Fruit fly (Drosophila melanogaster) whole organism, embryonic: ENCODE measurements around the gene CG31161.

Experiments
- Aef1 ChIP-seq: fragments of 200-800 bp; sonication (Bioruptor generic); IDR thresholded peaks from 3 replicates; pipeline ENCODE4 v1.3.6; 2022; ENCODE audit warnings: missing biosample characterization, missing genetic modification characterization
- Bteb2 ChIP-seq: fragments of 200-800 bp; sonication (Bioruptor generic); optimal IDR thresholded peaks from 2 replicates; lab custom pipeline; 2016; ENCODE audit warnings: missing biosample characterization, missing genetic modification characterization
- CG10366 ChIP-seq: fragments of 200-800 bp; sonication (Bioruptor generic); IDR thresholded peaks from 2 replicates; pipeline ENCODE4 v1.3.6; 2022; ENCODE audit warnings: missing biosample characterization, missing genetic modification characterization
- CG10431 ChIP-seq: fragments of 200-800 bp; sonication (Bioruptor generic); optimal IDR thresholded peaks from 3 replicates; lab custom pipeline; 2018; ENCODE audit warnings: missing biosample characterization, mild to moderate bottlenecking, missing genetic modification characterization
- CG11723 ChIP-seq: fragments of 200-800 bp; sonication (Bioruptor generic); optimal IDR thresholded peaks from 2 replicates; lab custom pipeline; 2017; ENCODE audit warnings: missing biosample characterization, mild to moderate bottlenecking, missing genetic modification characterization
- CG13624 ChIP-seq: fragments of 200-800 bp; sonication (Bioruptor generic); optimal IDR thresholded peaks from 2 replicates; lab custom pipeline; 2016; ENCODE audit warnings: missing biosample characterization, missing genetic modification characterization
- CG15011 ChIP-seq: fragments of 200-800 bp; sonication (Bioruptor generic); optimal IDR thresholded peaks from 3 replicates; lab custom pipeline; 2018; ENCODE audit warnings: missing biosample characterization, mild to moderate bottlenecking, missing genetic modification characterization
- CG15479 ChIP-seq: fragments of 200-800 bp; sonication (Bioruptor generic); optimal IDR thresholded peaks from 3 replicates; lab custom pipeline; 2019; ENCODE audit warnings: missing biosample characterization, mild to moderate bottlenecking, missing genetic modification characterization, moderate library complexity
- CG16813 ChIP-seq: fragments of 200-800 bp; sonication (Bioruptor generic); IDR thresholded peaks from 3 replicates; pipeline ENCODE4 v1.3.6; 2022; ENCODE audit warnings: missing biosample characterization, missing genetic modification characterization; ENCODE audit not compliant: partially characterized antibody
- CG17912 ChIP-seq: fragments of 200-800 bp; sonication (Bioruptor generic); optimal IDR thresholded peaks from 2 replicates; lab custom pipeline; 2018; ENCODE audit warnings: missing biosample characterization, mild to moderate bottlenecking, missing genetic modification characterization
- CG18262 ChIP-seq: fragments of 200-800 bp; optimal IDR thresholded peaks from 3 replicates; lab custom pipeline; 2019; ENCODE audit warnings: missing biosample characterization, mild to moderate bottlenecking, missing genetic modification characterization, moderate library complexity
- CG1832 ChIP-seq: fragments of 200-800 bp; sonication (Bioruptor generic); optimal IDR thresholded peaks from 2 replicates; lab custom pipeline; 2017; ENCODE audit warnings: missing biosample characterization, mild to moderate bottlenecking, missing genetic modification characterization, inconsistent platforms
- CG2120 ChIP-seq: fragments of 200-800 bp; sonication (Bioruptor generic); optimal IDR thresholded peaks from 3 replicates; lab custom pipeline; 2016; ENCODE audit warnings: missing biosample characterization, missing genetic modification characterization
- CG31441 ChIP-seq: fragments of 200-800 bp; sonication (Bioruptor generic); IDR thresholded peaks from 2 replicates; pipeline ENCODE4 v1.3.6; 2022; ENCODE audit warnings: missing biosample characterization, missing genetic modification characterization
- CG33213 ChIP-seq: fragments of 200-800 bp; sonication (Bioruptor generic); optimal IDR thresholded peaks from 3 replicates; lab custom pipeline; 2016; ENCODE audit warnings: missing biosample characterization, missing genetic modification characterization
- CG3995 ChIP-seq: fragments of 200-800 bp; sonication (Bioruptor generic); optimal IDR thresholded peaks from 3 replicates; lab custom pipeline; 2016; ENCODE audit warnings: missing biosample characterization, missing genetic modification characterization
- CG42726 ChIP-seq: fragments of 200-800 bp; sonication (Bioruptor generic); IDR thresholded peaks from 2 replicates; pipeline ENCODE4 v1.3.6; 2022; ENCODE audit warnings: missing biosample characterization, missing genetic modification characterization; ENCODE audit not compliant: partially characterized antibody
- CG6175 ChIP-seq: fragments of 200-800 bp; sonication (Bioruptor generic); IDR thresholded peaks from 3 replicates; pipeline ENCODE4 v1.3.6; 2022; ENCODE audit warnings: missing biosample characterization, missing genetic modification characterization
- CG7372 ChIP-seq: fragments of 200-800 bp; sonication (Bioruptor generic); IDR thresholded peaks from 2 replicates; pipeline ENCODE4 v1.3.6; 2022; ENCODE audit warnings: missing biosample characterization, missing genetic modification characterization
- CG9797 ChIP-seq: fragments of 200-800 bp; sonication (Bioruptor generic); optimal IDR thresholded peaks from 3 replicates; lab custom pipeline; 2018; ENCODE audit warnings: missing biosample characterization, mild to moderate bottlenecking, missing genetic modification characterization
- CG9932 ChIP-seq: fragments of 200-800 bp; sonication (Bioruptor generic); IDR thresholded peaks from 2 replicates; pipeline ENCODE4 v1.3.6; 2022; ENCODE audit warnings: missing biosample characterization, missing genetic modification characterization
- Dp ChIP-seq: fragments of 200-800 bp; sonication (Bioruptor generic); optimal IDR thresholded peaks from 2 replicates; lab custom pipeline; 2018; ENCODE audit warnings: missing biosample characterization, mild to moderate bottlenecking, missing genetic modification characterization, moderate library complexity
- Gug ChIP-seq: fragments of 200-800 bp; sonication (Bioruptor generic); IDR thresholded peaks from 4 replicates; pipeline ENCODE4 v1.3.6; 2022; ENCODE audit warnings: missing biosample characterization, missing genetic modification characterization
- H15 ChIP-seq: fragments of 200-800 bp; sonication (Bioruptor generic); IDR thresholded peaks from 3 replicates; pipeline ENCODE4 v1.3.6; 2022; ENCODE audit warnings: missing biosample characterization, missing genetic modification characterization
- HmgD ChIP-seq: fragments of 200-800 bp; sonication (Bioruptor generic); optimal IDR thresholded peaks from 3 replicates; lab custom pipeline; 2016; ENCODE audit warnings: missing biosample characterization, missing genetic modification characterization
- Poxn ChIP-seq: fragments of 200-800 bp; sonication (Bioruptor generic); IDR thresholded peaks from 2 replicates; pipeline ENCODE4 v1.3.6; 2022; ENCODE audit warnings: missing biosample characterization, missing genetic modification characterization
- Scr ChIP-seq: fragments of 200-800 bp; sonication (Bioruptor generic); IDR thresholded peaks from 2 replicates; pipeline ENCODE4 v1.3.6; 2022; ENCODE audit warnings: missing biosample characterization, missing genetic modification characterization; ENCODE audit not compliant: partially characterized antibody
- Sox100B ChIP-seq: fragments of 200-800 bp; sonication (Bioruptor generic); optimal IDR thresholded peaks from 3 replicates; lab custom pipeline; 2018; ENCODE audit warnings: missing biosample characterization, mild to moderate bottlenecking, missing genetic modification characterization
- Sry-δ ChIP-seq: fragments of 200-800 bp; sonication (Bioruptor generic); optimal IDR thresholded peaks from 2 replicates; lab custom pipeline; 2016; ENCODE audit warnings: missing biosample characterization, missing genetic modification characterization
- Ssrp ChIP-seq: fragments of 200-800 bp; sonication (Bioruptor generic); optimal IDR thresholded peaks from 2 replicates; lab custom pipeline; 2018; ENCODE audit warnings: missing biosample characterization, mild to moderate bottlenecking, missing genetic modification characterization, moderate library complexity
- al ChIP-seq: fragments of 200-800 bp; sonication (Bioruptor generic); IDR thresholded peaks from 2 replicates; pipeline ENCODE4 v1.3.6; 2022; ENCODE audit warnings: missing biosample characterization, missing genetic modification characterization
- bsh ChIP-seq, 2 experiments: fragments of 200-800 bp; sonication (Bioruptor generic); optimal IDR thresholded peaks; 2 replicates each; lab custom pipeline; 2017 to 2018; ENCODE audit warnings: mild to moderate bottlenecking in 2 of 2, missing biosample characterization in 2 of 2, missing genetic modification characterization in 2 of 2, moderate library complexity in 1 of 2
- cas ChIP-seq: fragments of 200-800 bp; sonication (Bioruptor generic); IDR thresholded peaks from 2 replicates; pipeline ENCODE4 v1.3.6; 2022; ENCODE audit warnings: missing biosample characterization, missing genetic modification characterization
- cg ChIP-seq: fragments of 200-800 bp; sonication (Bioruptor generic); optimal IDR thresholded peaks from 3 replicates; lab custom pipeline; 2019; ENCODE audit warnings: missing biosample characterization, mild to moderate bottlenecking, missing genetic modification characterization, moderate library complexity
- chn ChIP-seq: fragments of 200-800 bp; sonication (Bioruptor generic); optimal IDR thresholded peaks from 2 replicates; lab custom pipeline; 2016; ENCODE audit warnings: missing biosample characterization, missing genetic modification characterization
- dm ChIP-seq: fragments of 200-800 bp; sonication (Bioruptor generic); optimal IDR thresholded peaks from 3 replicates; lab custom pipeline; 2016; ENCODE audit warnings: missing biosample characterization, missing genetic modification characterization
- en ChIP-seq: fragments of 200-800 bp; sonication (Bioruptor generic); optimal IDR thresholded peaks from 2 replicates; lab custom pipeline; 2016; ENCODE audit warnings: missing biosample characterization, missing genetic modification characterization
- ewg ChIP-seq: fragments of 200-800 bp; sonication (Bioruptor generic); optimal IDR thresholded peaks from 3 replicates; lab custom pipeline; 2017; ENCODE audit warnings: mild to moderate bottlenecking, missing biosample characterization, missing genetic modification reagents, missing genetic modification characterization
- grn ChIP-seq: fragments of 200-800 bp; sonication (Bioruptor generic); optimal IDR thresholded peaks from 3 replicates; lab custom pipeline; 2017; ENCODE audit warnings: missing biosample characterization, missing genetic modification characterization
- insv ChIP-seq, 2 experiments: fragments of 200-800 bp; sonication (Bioruptor generic); optimal IDR thresholded peaks; 3 replicates each; lab custom pipeline; 2016 to 2018; ENCODE audit warnings: missing biosample characterization in 2 of 2, missing genetic modification characterization in 2 of 2
- klu ChIP-seq: fragments of 200-800 bp; sonication (Bioruptor generic); IDR thresholded peaks from 2 replicates; pipeline ENCODE4 v1.3.6; 2022; ENCODE audit warnings: missing biosample characterization, missing genetic modification characterization
- lilli ChIP-seq: fragments of 200-800 bp; sonication (Bioruptor generic); optimal IDR thresholded peaks from 3 replicates; lab custom pipeline; 2016; ENCODE audit warnings: missing biosample characterization, missing genetic modification characterization
- nau ChIP-seq: fragments of 200-800 bp; sonication (Bioruptor generic); optimal IDR thresholded peaks from 3 replicates; lab custom pipeline; 2017; ENCODE audit warnings: missing biosample characterization, mild to moderate bottlenecking, missing genetic modification characterization, missing genetic modification reagents
- oc ChIP-seq: fragments of 200-800 bp; sonication (Bioruptor generic); optimal IDR thresholded peaks from 2 replicates; lab custom pipeline; 2018; ENCODE audit warnings: missing biosample characterization, mild to moderate bottlenecking, missing genetic modification characterization, moderate library complexity
- peb ChIP-seq: fragments of 200-800 bp; sonication (Bioruptor generic); IDR thresholded peaks from 2 replicates; pipeline ENCODE4 v1.3.6; 2022; ENCODE audit warnings: missing biosample characterization, missing genetic modification characterization
- pros ChIP-seq: fragments of 200-800 bp; sonication (Bioruptor generic); optimal IDR thresholded peaks from 3 replicates; lab custom pipeline; 2019; ENCODE audit warnings: missing biosample characterization, mild to moderate bottlenecking, missing genetic modification characterization, moderate library complexity
- sens-2 ChIP-seq: fragments of 200-800 bp; sonication (Bioruptor generic); IDR thresholded peaks from 2 replicates; pipeline ENCODE4 v1.3.6; 2022; ENCODE audit warnings: missing biosample characterization, missing genetic modification characterization
- seq ChIP-seq: fragments of 200-800 bp; sonication (Bioruptor generic); IDR thresholded peaks from 2 replicates; pipeline ENCODE4 v1.3.6; 2022; ENCODE audit warnings: missing biosample characterization, missing genetic modification characterization
- tgo ChIP-seq: fragments of 200-800 bp; sonication (Bioruptor generic); IDR thresholded peaks from 3 replicates; pipeline ENCODE4 v1.3.6; 2022; ENCODE audit warnings: missing biosample characterization, missing genetic modification characterization
- twi ChIP-seq: fragments of 200-800 bp; optimal IDR thresholded peaks from 2 replicates; lab custom pipeline; 2019; ENCODE audit warnings: missing biosample characterization, mild to moderate bottlenecking, missing genetic modification characterization, moderate library complexity
- vvl ChIP-seq: fragments of 200-800 bp; sonication (Bioruptor generic); IDR thresholded peaks from 2 replicates; pipeline ENCODE4 v1.3.6; 2022; ENCODE audit warnings: missing biosample characterization, missing genetic modification characterization
- wek ChIP-seq: fragments of 200-800 bp; sonication (Bioruptor generic); optimal IDR thresholded peaks from 3 replicates; lab custom pipeline; 2018; ENCODE audit warnings: missing biosample characterization, mild to moderate bottlenecking, missing genetic modification characterization, moderate library complexity

The CG31161 gene

dm6 chr3R:22596450-22596849 is 19.9 kb upstream of the CG31161 start (continued):
- TF ChIP-seq CG7372 (GFP tag; lab: Robert Waterston, UW) (no peak), vvl (GFP tag; lab: Robert Waterston, UW) (peak; percentile 43; the same call in 1 of the 2 replicates), CG15011 (GFP tag; lab: Kevin White, UChicago) (no peak), cas (GFP tag; lab: Robert Waterston, UW) (no peak), CG3995 (no peak), CG33213 (GFP tag; lab: Kevin White, UChicago) (peak; percentile 31), klu (GFP tag; lab: Robert Waterston, UW) (no peak), insv (GFP tag; optimal IDR thresholded peaks at IDR 0.05; lab: Kevin White, UChicago) (no peak), CG31441 (GFP tag; lab: Robert Waterston, UW) (0 out of 2 replicates have a peak, but pooled peaks have one; percentile 12), seq (GFP tag; lab: Robert Waterston, UW) (peak; percentile 85), lilli (GFP tag; lab: Kevin White, UChicago) (no peak), CG15479 (no peak), sens-2 (GFP tag; lab: Robert Waterston, UW) (peak; percentile 60), peb (GFP tag; lab: Robert Waterston, UW) (peak; percentile 43; the same call in 1 of the 2 replicates), Gug (GFP tag; lab: Robert Waterston, UW) (no peak), en (GFP tag; lab: Kevin White, UChicago) (peak; percentile 12), pros (GFP tag; lab: Kevin White, UChicago) (no peak), ewg (GFP tag; lab: Kevin White, UChicago) (peak; percentile 21), Sox100B (GFP tag; lab: Kevin White, UChicago) (no peak), CG10431 (GFP tag; lab: Kevin White, UChicago) (no peak), CG10366 (GFP tag; lab: Robert Waterston, UW) (peak; percentile 32), HmgD (no peak), Dp (GFP tag; lab: Kevin White, UChicago) (no peak), bsh (GFP tag; optimal IDR thresholded peaks at IDR 0.05; lab: Kevin White, UChicago) (peak in 1 of 2 experiments; percentile 55), dm (GFP tag; lab: Kevin White, UChicago) (peak; percentile 2), H15 (GFP tag; lab: Robert Waterston, UW) (no peak), CG13624 (GFP tag; lab: Kevin White, UChicago) (no peak), grn (GFP tag; lab: Kevin White, UChicago) (peak; percentile 38), wek (GFP tag; lab: Kevin White, UChicago) (peak; percentile 59), Ssrp (tag; lab: Kevin White, UChicago) (no peak), oc (tag; lab: Kevin White, UChicago) (no peak), CG16813 (no peak), cg (GFP tag; lab: Kevin White, UChicago) (peak; percentile 56), al (GFP tag; lab: Robert Waterston, UW) (no peak), CG11723 (GFP tag; lab: Kevin White, UChicago) (peak; percentile 44), Scr (no peak), CG2120 (no peak), CG1832 (GFP tag; lab: Kevin White, UChicago) (no peak), CG42726 (no peak), CG6175 (GFP tag; lab: Robert Waterston, UW) (no peak), Poxn (GFP tag; lab: Robert Waterston, UW) (no peak), twi (no peak), CG17912 (GFP tag; lab: Kevin White, UChicago) (no peak), Bteb2 (no peak), tgo (peak; percentile 46; the same call in 1 of the 3 replicates), nau (GFP tag; lab: Kevin White, UChicago) (no peak), CG9797 (GFP tag; lab: Kevin White, UChicago) (no peak), CG18262 (tag; lab: Kevin White, UChicago) (peak; percentile 27), Sry-δ (GFP tag; lab: Kevin White, UChicago) (no peak), chn (no peak), Aef1 (GFP tag; lab: Robert Waterston, UW) (no peak), CG9932 (GFP tag; lab: Robert Waterston, UW) (peak; percentile 19; the same call in 1 of the 2 replicates)
